Fruit fly (Drosophila melanogaster): ENCODE measurements around the gene CG10598.

CG10598 gene

dm6 chrX:17186432-17186831, 40.2 kb downstream of the CG10598 start:
- TF ChIP-seq vri (GFP tag; optimal IDR thresholded peaks at IDR 0.05) (peak; percentile 98), salr (GFP tag; optimal IDR thresholded peaks at IDR 0.05) (no peak), CG3919 (GFP tag; optimal IDR thresholded peaks at IDR 0.05) (no peak), fkh (GFP tag; optimal IDR thresholded peaks at IDR 0.05) (peak; percentile 24)

- TF ChIP-seq achi (GFP tag; optimal IDR thresholded peaks at IDR 0.05), result no peak
- no peak for TF ChIP-seq Hr4 (GFP tag; optimal IDR thresholded peaks at IDR 0.05)
- no peak for TF ChIP-seq Sox15 (GFP tag; optimal IDR thresholded peaks at IDR 0.05)
- no peak for TF ChIP-seq CG11294 (GFP tag; IDR thresholded peaks at IDR 0.05)
- no peak for TF ChIP-seq CG3032 (tag; optimal IDR thresholded peaks at IDR 0.05)
- no peak for TF ChIP-seq fkh (GFP tag; optimal IDR thresholded peaks at IDR 0.05)
- TF ChIP-seq spab (GFP tag; optimal IDR thresholded peaks at IDR 0.05), result no peak
- no peak for TF ChIP-seq CG6276 (GFP tag; optimal IDR thresholded peaks at IDR 0.05)
- TF ChIP-seq net (GFP tag; optimal IDR thresholded peaks at IDR 0.05), result no peak
- TF ChIP-seq Hr39 (GFP tag; optimal IDR thresholded peaks at IDR 0.05), result no peak
- no peak for TF ChIP-seq pdm3 (GFP tag; optimal IDR thresholded peaks at IDR 0.05)
- no peak for TF ChIP-seq Eip78C (GFP tag)
- TF ChIP-seq cyc (GFP tag; optimal IDR thresholded peaks at IDR 0.05), result no peak
- TF ChIP-seq CG1621 (tag; optimal IDR thresholded peaks at IDR 0.05), result no peak
- no peak for TF ChIP-seq Gug (GFP tag; IDR thresholded peaks at IDR 0.05)
- no peak for TF ChIP-seq CG11762 (GFP tag; optimal IDR thresholded peaks at IDR 0.05; ENCODE audit: insufficient read depth)
- no peak for TF ChIP-seq CG7368 (GFP tag; optimal IDR thresholded peaks at IDR 0.05)
- TF ChIP-seq CG6163 (GFP tag; IDR thresholded peaks at IDR 0.05), result no peak
Observed at dm6 chrX:17183486-17183885, 43.2 kb downstream of the CG10598 start.

DNA sequence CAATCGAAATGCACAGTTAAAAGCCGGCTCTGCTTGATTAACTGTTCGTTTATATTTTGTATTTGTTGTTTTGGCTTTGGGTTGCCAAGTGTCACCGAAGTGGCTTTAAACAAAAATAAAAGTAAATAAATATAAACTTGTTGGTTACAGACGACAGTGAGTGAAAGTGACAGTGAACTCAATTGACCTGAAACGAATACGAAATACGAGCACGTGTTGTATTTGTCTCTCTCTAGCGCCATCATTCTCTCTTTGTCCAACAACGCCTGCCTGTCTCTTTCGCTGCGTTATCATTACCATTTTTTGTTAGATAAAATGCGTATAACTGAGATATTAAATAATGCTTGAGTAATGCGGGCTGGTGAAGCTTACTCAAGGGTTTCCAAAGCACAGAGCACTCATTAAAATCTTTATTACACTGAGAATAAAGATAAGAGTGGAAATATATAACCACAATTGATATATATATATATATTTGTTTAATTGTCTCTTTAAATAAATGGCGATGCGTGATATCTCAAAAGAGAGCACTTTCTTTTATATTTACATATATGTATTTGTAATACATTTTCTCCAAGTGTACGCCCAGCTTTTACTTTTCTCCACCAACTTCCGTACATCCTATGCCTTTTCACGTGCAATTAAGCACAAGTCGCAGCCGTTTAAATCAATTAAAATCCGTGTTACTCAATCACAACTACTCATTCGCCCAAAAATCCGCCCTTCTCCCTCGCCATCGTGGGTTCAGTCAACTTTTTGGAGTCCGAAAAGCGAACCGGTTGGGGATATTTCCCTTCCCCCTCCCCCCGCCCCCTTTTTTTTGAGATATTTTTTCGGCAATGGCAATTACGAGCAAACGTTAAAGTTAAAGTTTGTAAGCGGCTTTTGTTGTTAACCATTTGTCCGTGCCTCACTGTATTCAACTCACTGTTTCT, 45.1 kb downstream of the CG10598 start:
- TF ChIP-seq CG4318 (GFP tag; optimal IDR thresholded peaks at IDR 0.05), result no peak
- peak; percentile 13 for TF ChIP-seq CG8319 (GFP tag; optimal IDR thresholded peaks at IDR 0.05)
- TF ChIP-seq Sox15 (GFP tag; optimal IDR thresholded peaks at IDR 0.05), result no peak
- no peak for TF ChIP-seq CG7368 (GFP tag; optimal IDR thresholded peaks at IDR 0.05)
- TF ChIP-seq topi (GFP tag; optimal IDR thresholded peaks at IDR 0.05), result peak; percentile 16
- peak; percentile 33 for TF ChIP-seq Smox (GFP tag; optimal IDR thresholded peaks at IDR 0.05)
- TF ChIP-seq Met (GFP tag; optimal IDR thresholded peaks at IDR 0.05), result peak; percentile 30
- TF ChIP-seq cyc (GFP tag; optimal IDR thresholded peaks at IDR 0.05), result peak; percentile 19
- TF ChIP-seq CG10631 (GFP tag; optimal IDR thresholded peaks at IDR 0.05), result peak; percentile 11
- peak; percentile 53 for TF ChIP-seq CG32006 (GFP tag; optimal IDR thresholded peaks at IDR 0.05)
- TF ChIP-seq pdm3 (GFP tag; optimal IDR thresholded peaks at IDR 0.05), result no peak
- TF ChIP-seq CG8119 (GFP tag; IDR thresholded peaks at IDR 0.05), result peak; percentile 50; the same call in 2 of the 3 replicates
- no peak for TF ChIP-seq Ets21C (GFP tag; optimal IDR thresholded peaks at IDR 0.05)
- no peak for TF ChIP-seq Sox102F (GFP tag; optimal IDR thresholded peaks at IDR 0.05)
- TF ChIP-seq OdsH (GFP tag; optimal IDR thresholded peaks at IDR 0.05), result peak; percentile 41
- TF ChIP-seq CG6163 (GFP tag; IDR thresholded peaks at IDR 0.05), result 0 out of 3 replicates have a peak, but pooled peaks have one; percentile 21
- TF ChIP-seq achi (GFP tag; optimal IDR thresholded peaks at IDR 0.05), result peak; percentile 37
- no peak for TF ChIP-seq Eip75B (GFP tag; optimal IDR thresholded peaks at IDR 0.05)
- TF ChIP-seq Eip78C (GFP tag), result peak; percentile 73
- peak; percentile 58 for TF ChIP-seq CG8632 (GFP tag; optimal IDR thresholded peaks at IDR 0.05)
- TF ChIP-seq Blimp-1 (GFP tag; optimal IDR thresholded peaks at IDR 0.05), result peak; percentile 46
- peak; percentile 23 for TF ChIP-seq CG3919 (GFP tag; optimal IDR thresholded peaks at IDR 0.05)
- no peak for TF ChIP-seq Lpt (GFP tag; optimal IDR thresholded peaks at IDR 0.05)
- peak; percentile 69 for TF ChIP-seq svp (GFP tag)
- peak; percentile 48 for TF ChIP-seq esn (GFP tag; optimal IDR thresholded peaks at IDR 0.05)
- peak; percentile 37 for TF ChIP-seq vri (GFP tag; optimal IDR thresholded peaks at IDR 0.05)
- TF ChIP-seq CG6792 (GFP tag; optimal IDR thresholded peaks at IDR 0.05), result peak; percentile 37
- TF ChIP-seq acj6 (GFP tag; optimal IDR thresholded peaks at IDR 0.05), result peak; percentile 34
- TF ChIP-seq Hr4 (GFP tag; optimal IDR thresholded peaks at IDR 0.05), result peak; percentile 10
- peak; percentile 25 for TF ChIP-seq CG34406 (GFP tag; optimal IDR thresholded peaks at IDR 0.05)
- peak; percentile 52; the same call in 1 of the 2 replicates for TF ChIP-seq CG15336 (GFP tag; IDR thresholded peaks at IDR 0.05)
- TF ChIP-seq fd85E (GFP tag; optimal IDR thresholded peaks at IDR 0.05), result no peak
- TF ChIP-seq net (GFP tag; optimal IDR thresholded peaks at IDR 0.05), result peak; percentile 12
- no peak for TF ChIP-seq CG6854 (GFP tag; optimal IDR thresholded peaks at IDR 0.05)
